Fruit fly (Drosophila melanogaster): ENCODE data around the gene Ca-beta.

The Ca-beta gene

dm6 chr2L:11203494-11204010 is at the start of gene Ca-beta (continued):
- TF ChIP-seq CG11093 (GFP tag; IDR thresholded peaks at IDR 0.05), result 0 out of 3 replicates have a peak, but pooled peaks have one; percentile 40
- TF ChIP-seq gt (GFP tag; IDR thresholded peaks at IDR 0.05), result no peak
- peak; percentile 45 for TF ChIP-seq grau (tag; optimal IDR thresholded peaks at IDR 0.05)
- no peak for TF ChIP-seq Sox100B (GFP tag; optimal IDR thresholded peaks at IDR 0.05)
- no peak for TF ChIP-seq YL-1 (GFP tag; optimal IDR thresholded peaks at IDR 0.05)
- TF ChIP-seq CG14667 (GFP tag; IDR thresholded peaks at IDR 0.05), result no peak
- no peak for TF ChIP-seq CG7745 (tag; optimal IDR thresholded peaks at IDR 0.05)
- no peak for TF ChIP-seq CG6791 (GFP tag; IDR thresholded peaks at IDR 0.05; ENCODE audit: partially characterized antibody)
- TF ChIP-seq GATAe (GFP tag; conservative IDR thresholded peaks at IDR 0.05), result no peak
- TF ChIP-seq NfI (GFP tag; optimal IDR thresholded peaks at IDR 0.05), result peak; percentile 41
- peak in 1 of 2 experiments; percentile 7 for TF ChIP-seq Pdp1 (GFP tag; optimal IDR thresholded peaks at IDR 0.05)
- TF ChIP-seq lbe (GFP tag; optimal IDR thresholded peaks at IDR 0.05), result no peak
- TF ChIP-seq CG8089 (GFP tag; optimal IDR thresholded peaks at IDR 0.05), result no peak
- no peak for TF ChIP-seq gcm (GFP tag; optimal IDR thresholded peaks at IDR 0.05)
- no peak for TF ChIP-seq CG7928 (GFP tag; optimal IDR thresholded peaks at IDR 0.05)
- TF ChIP-seq CG9215 (GFP tag; IDR thresholded peaks at IDR 0.05), result no peak
- TF ChIP-seq CG6272 (GFP tag; IDR thresholded peaks at IDR 0.05), result peak; percentile 49; the same call in 1 of the 2 replicates
- TF ChIP-seq slou (GFP tag; optimal IDR thresholded peaks at IDR 0.05), result no peak
- TF ChIP-seq luna (GFP tag; optimal IDR thresholded peaks at IDR 0.05), result no peak
- no peak for TF ChIP-seq CG15601 (tag; optimal IDR thresholded peaks at IDR 0.05)
- TF ChIP-seq danr (GFP tag; IDR thresholded peaks at IDR 0.05), result no peak
- no peak for TF ChIP-seq amos (GFP tag; IDR thresholded peaks at IDR 0.05; ENCODE audit: partially characterized antibody)
- TF ChIP-seq CG8765 (GFP tag; IDR thresholded peaks at IDR 0.05), result no peak; the same call in 1 of the 2 replicates
- no peak for TF ChIP-seq Stat92E (GFP tag; optimal IDR thresholded peaks at IDR 0.05)
- TF ChIP-seq CG4360 (GFP tag; IDR thresholded peaks at IDR 0.05), result no peak
- peak; percentile 37; the same call in 1 of the 2 replicates for TF ChIP-seq CG32772 (GFP tag; IDR thresholded peaks at IDR 0.05)
- TF ChIP-seq CG17612 (GFP tag; IDR thresholded peaks at IDR 0.05), result no peak
- TF ChIP-seq Ptx1 (GFP tag; IDR thresholded peaks at IDR 0.05), result peak; percentile 37
- no peak for TF ChIP-seq CG1647 (GFP tag; optimal IDR thresholded peaks at IDR 0.05)
- TF ChIP-seq inv (GFP tag; IDR thresholded peaks at IDR 0.05; ENCODE audit: partially characterized antibody), result no peak
- no peak for TF ChIP-seq CG32767 (GFP tag; IDR thresholded peaks at IDR 0.05)
- TF ChIP-seq CG7556 (GFP tag; optimal IDR thresholded peaks at IDR 0.05), result peak; percentile 53
- TF ChIP-seq sna (GFP tag; IDR thresholded peaks at IDR 0.05; ENCODE audit: partially characterized antibody), result no peak
- no peak for TF ChIP-seq CG9876 (GFP tag; optimal IDR thresholded peaks at IDR 0.05)
- peak; percentile 68 for TF ChIP-seq B-H2 (GFP tag; optimal IDR thresholded peaks at IDR 0.05)
- no peak for TF ChIP-seq z (GFP tag; IDR thresholded peaks at IDR 0.05)
- TF ChIP-seq usp (GFP tag; optimal IDR thresholded peaks at IDR 0.05), result no peak
- TF ChIP-seq CG13424 (tag; optimal IDR thresholded peaks at IDR 0.05), result peak; percentile 45
- TF ChIP-seq CG17361 (GFP tag; IDR thresholded peaks at IDR 0.05), result no peak
- TF ChIP-seq tin (GFP tag; optimal IDR thresholded peaks at IDR 0.05), result peak; percentile 17
- TF ChIP-seq CG7372 (GFP tag; IDR thresholded peaks at IDR 0.05), result no peak
- no peak; the same call in none of the 3 replicates for TF ChIP-seq CG11456 (GFP tag; IDR thresholded peaks at IDR 0.05)
- TF ChIP-seq cad (GFP tag; optimal IDR thresholded peaks at IDR 0.05), result no peak
- TF ChIP-seq TFAM (GFP tag; optimal IDR thresholded peaks at IDR 0.05), result no peak
- TF ChIP-seq CG34224 (GFP tag; IDR thresholded peaks at IDR 0.05; ENCODE audit: partially characterized antibody), result no peak
- peak; percentile 29 for TF ChIP-seq dmrt99B (tag; optimal IDR thresholded peaks at IDR 0.05)
- peak; percentile 44 for TF ChIP-seq ttk (GFP tag; IDR thresholded peaks at IDR 0.05)
- no peak for TF ChIP-seq vnd (GFP tag; IDR thresholded peaks at IDR 0.05; ENCODE audit: partially characterized antibody)
- no peak for TF ChIP-seq fd102C (GFP tag; optimal IDR thresholded peaks at IDR 0.05)
- TF ChIP-seq CG17912 (GFP tag; optimal IDR thresholded peaks at IDR 0.05), result no peak
- peak; percentile 34; the same call in 1 of the 2 replicates for TF ChIP-seq E2f1 (GFP tag; IDR thresholded peaks at IDR 0.05)
